Fruit fly (Drosophila melanogaster) whole organism, adult: Measurements from ENCODE around the gene CG18577.

Experiments used
- CG11617 ChIP-seq: fragments of 200-800 bp; sonication (Bioruptor generic); optimal IDR thresholded peaks from 2 replicates; lab custom pipeline; 2017; ENCODE audit warnings: mild to moderate bottlenecking, missing biosample characterization, missing genetic modification reagents, missing genetic modification characterization
- CG12768 ChIP-seq: fragments of 200-800 bp; sonication (Bioruptor generic); optimal IDR thresholded peaks from 2 replicates; lab custom pipeline; 2017; ENCODE audit warnings: missing biosample characterization, missing genetic modification characterization, mild to moderate bottlenecking, moderate library complexity, missing genetic modification reagents
- CG33017 ChIP-seq: fragments of 200-800 bp; sonication (Bioruptor generic); optimal IDR thresholded peaks from 2 replicates; lab custom pipeline; 2018; ENCODE audit warnings: missing biosample characterization, mild to moderate bottlenecking, missing genetic modification characterization, moderate library complexity
- CG7101 ChIP-seq: fragments of 200-800 bp; sonication (Bioruptor generic); optimal IDR thresholded peaks from 2 replicates; lab custom pipeline; 2018; ENCODE audit warnings: missing biosample characterization, mild to moderate bottlenecking, missing genetic modification characterization, moderate library complexity
- Clk ChIP-seq: fragments of 200-800 bp; sonication (Bioruptor generic); optimal IDR thresholded peaks from 2 replicates; lab custom pipeline; 2017; ENCODE audit warnings: missing biosample characterization, missing genetic modification characterization
- Hr96 ChIP-seq: fragments of 200-800 bp; sonication (Bioruptor generic); optimal IDR thresholded peaks from 2 replicates; lab custom pipeline; 2016; ENCODE audit warnings: missing biosample characterization, missing genetic modification characterization
- Mnt ChIP-seq: fragments of 200-800 bp; sonication (Bioruptor generic); optimal IDR thresholded peaks from 2 replicates; lab custom pipeline; 2016; ENCODE audit warnings: missing biosample characterization, mild to moderate bottlenecking, missing genetic modification characterization
- cnc ChIP-seq, 2 experiments: fragments of >200 bp; optimal IDR thresholded peaks; 2 replicates each; lab custom pipeline; 2017
- kay ChIP-seq: fragments of 200-800 bp; sonication (Bioruptor generic); peaks from one replicate; lab custom pipeline; 2016; ENCODE audit warnings: missing biosample characterization, missing genetic modification characterization, borderline replicate concordance
- ovo ChIP-seq: fragments of 200-800 bp; sonication (Bioruptor generic); optimal IDR thresholded peaks from 2 replicates; lab custom pipeline; 2016; ENCODE audit warnings: missing biosample characterization, missing genetic modification characterization
- tj ChIP-seq: fragments of 200-800 bp; sonication (Bioruptor generic); optimal IDR thresholded peaks from 3 replicates; lab custom pipeline; 2017; ENCODE audit warnings: missing biosample characterization, mild to moderate bottlenecking, missing genetic modification characterization, moderate library complexity
- toe ChIP-seq: fragments of 200-800 bp; sonication (Bioruptor generic); optimal IDR thresholded peaks from 2 replicates; lab custom pipeline; 2016; ENCODE audit warnings: missing biosample characterization, missing genetic modification characterization

DNA sequence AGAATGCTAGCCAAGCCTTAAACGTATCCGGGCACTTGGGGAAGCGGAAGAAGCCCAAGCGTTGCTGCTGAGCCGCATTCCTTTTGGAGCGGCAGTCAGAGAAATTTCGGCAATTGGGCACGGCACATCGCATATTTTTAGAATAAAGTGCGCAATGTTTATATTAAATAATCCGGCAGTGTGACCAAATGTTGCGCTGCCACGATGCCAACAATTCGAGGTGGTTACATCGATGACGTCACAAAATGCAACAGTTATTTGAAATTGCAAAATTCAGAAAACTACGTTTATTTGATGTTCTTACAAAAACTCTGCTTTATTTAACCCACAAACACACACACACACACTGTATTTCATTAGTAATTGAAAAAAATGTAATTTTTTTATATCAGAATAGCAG is 24.0 kb downstream of the CG18577 start, which contains the start of gene CG6689:
- TF ChIP-seq cnc (optimal IDR thresholded peaks at IDR 0.05; lab: Kevin White, UChicago) (no peak), Mnt (peak; percentile 13), kay (GFP tag; lab: Kevin White, UChicago) (no peak), ovo (no peak), CG11617 (peak; percentile 6), Clk (no peak), CG33017 (tag; lab: Kevin White, UChicago) (no peak), tj (GFP tag; lab: Kevin White, UChicago) (no peak), toe (no peak), Hr96 (GFP tag; lab: Kevin White, UChicago) (no peak), CG7101 (tag; lab: Kevin White, UChicago) (no peak), CG12768 (GFP tag; lab: Kevin White, UChicago) (no peak)
